Worm (Caenorhabditis elegans) whole organism, L1 larva: ENCODE data around the gene vab-7.

Experiments
- elt-2 ChIP-seq: sonication (generic microtip); optimal IDR thresholded peaks from 2 replicates; lab custom pipeline; 2016; ENCODE audit warnings: missing genetic modification characterization, mild to moderate bottlenecking, inconsistent platforms, missing compliant biosample characterization, missing genetic modification reagents
- fos-1 ChIP-seq: fragments of 150-350 bp; optimal IDR thresholded peaks from 2 replicates; lab custom pipeline; 2014; ENCODE audit warnings: missing biosample characterization, missing genetic modification characterization
- lir-3 ChIP-seq: sonication (generic microtip); optimal IDR thresholded peaks from 2 replicates; lab custom pipeline; 2016; ENCODE audit warnings: mild to moderate bottlenecking, missing genetic modification characterization, moderate library complexity, missing compliant biosample characterization; ENCODE audit not compliant: poor library complexity
- nhr-11 ChIP-seq: fragments of 150-350 bp; optimal IDR thresholded peaks from 2 replicates; lab custom pipeline; 2014; ENCODE audit warnings: missing biosample characterization, missing genetic modification characterization
- nhr-76 ChIP-seq: sonication (generic microtip); optimal IDR thresholded peaks from 2 replicates; lab custom pipeline; 2017; ENCODE audit warnings: missing biosample characterization, missing genetic modification characterization
- pqm-1 ChIP-seq: sonication (generic microtip); optimal IDR thresholded peaks from 3 replicates; lab custom pipeline; 2017; ENCODE audit warnings: missing biosample characterization, missing genetic modification characterization
- sptf-1 ChIP-seq: fragments of 150-350 bp; optimal IDR thresholded peaks from 2 replicates; lab custom pipeline; 2014; ENCODE audit warnings: missing biosample characterization, missing genetic modification characterization

DNA sequence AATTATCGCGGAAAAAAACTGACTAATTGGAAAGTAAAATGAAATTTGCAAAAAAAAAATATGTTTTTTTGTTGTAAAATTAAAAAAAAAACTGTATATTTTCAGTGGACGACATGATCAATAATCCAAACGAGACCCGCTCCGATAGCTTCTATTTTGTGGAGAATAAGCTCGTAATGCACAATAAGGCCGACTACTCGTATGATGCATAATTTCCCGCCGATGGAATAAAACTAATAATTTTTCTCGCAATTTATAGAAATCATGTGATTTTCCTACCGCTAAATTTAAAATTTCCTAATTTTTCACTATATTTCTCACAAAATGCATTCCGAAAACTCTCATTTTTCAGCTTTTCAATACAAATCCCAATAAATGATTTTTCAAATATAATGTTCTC is 11.6 kb upstream of the vab-7 start:
- TF ChIP-seq fos-1 (tag; lab: Kevin White, UChicago): no peak
- no peak for TF ChIP-seq pqm-1 (tag; lab: Kevin White, UChicago)
- TF ChIP-seq lir-3 (tag; lab: Kevin White, UChicago): no peak
- TF ChIP-seq elt-2 (tag; lab: Kevin White, UChicago): no peak
- TF ChIP-seq nhr-76: no peak
- no peak for TF ChIP-seq nhr-11 (tag; lab: Kevin White, UChicago)
- TF ChIP-seq sptf-1 (tag; lab: Kevin White, UChicago): no peak
